Worm (Caenorhabditis elegans): ENCODE data around the gene K06G5.1.

Gene K06G5.1

DNA sequence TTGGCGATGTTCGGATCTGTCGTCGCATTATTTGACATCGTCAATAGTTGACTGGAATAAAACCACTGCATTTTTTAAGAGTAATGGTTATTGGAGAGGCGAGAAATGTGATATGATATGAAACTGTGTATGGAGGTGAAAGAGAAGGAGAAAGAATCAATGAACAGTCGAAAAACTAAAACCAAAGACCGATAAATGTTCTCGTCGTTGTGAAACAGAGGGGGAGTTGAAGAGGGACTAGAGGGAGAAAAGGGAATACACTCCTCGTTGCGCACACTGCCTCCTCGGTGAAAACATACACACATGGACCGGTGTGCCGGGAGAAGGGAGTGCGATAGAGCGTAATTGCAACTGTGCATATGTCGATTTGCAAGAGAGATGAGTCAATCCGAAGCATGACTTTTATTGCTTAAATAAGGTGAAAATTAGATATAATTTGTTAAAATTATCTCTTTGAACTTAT lies 45.2 kb upstream of the K06G5.1 start, which contains the start of gene sym-4 (continued):
- TF ChIP-seq dmd-4 (tag; optimal IDR thresholded peaks at IDR 0.05; ENCODE audit: borderline replicate concordance) = no peak
- TF ChIP-seq pat-9 (tag; optimal IDR thresholded peaks at IDR 0.05) = no peak
- TF ChIP-seq pha-2 (tag; optimal IDR thresholded peaks at IDR 0.05) = no peak
- TF ChIP-seq ceh-31 (tag; optimal IDR thresholded peaks at IDR 0.05) = peak; percentile 77
- peak; percentile 34 for TF ChIP-seq ceh-48 (tag; optimal IDR thresholded peaks at IDR 0.05)
- TF ChIP-seq elt-4 (tag; optimal IDR thresholded peaks at IDR 0.05) = no peak
- TF ChIP-seq nfya-1 (tag; optimal IDR thresholded peaks at IDR 0.05) = peak; percentile 77
- no peak for TF ChIP-seq pha-4 (tag; optimal IDR thresholded peaks at IDR 0.05)
- TF ChIP-seq nhr-232 (tag; optimal IDR thresholded peaks at IDR 0.05) = no peak
- TF ChIP-seq sox-4 (tag; optimal IDR thresholded peaks at IDR 0.05) = no peak
- TF ChIP-seq ztf-16 (tag; optimal IDR thresholded peaks at IDR 0.05) = no peak
- peak; percentile 72 for TF ChIP-seq elt-2 (tag; optimal IDR thresholded peaks at IDR 0.05)
- no peak for TF ChIP-seq ceh-2 (tag; optimal IDR thresholded peaks at IDR 0.05)
- peak; percentile 82 for TF ChIP-seq hlh-8 (tag; optimal IDR thresholded peaks at IDR 0.05)
- no peak for TF ChIP-seq ceh-22 (tag; optimal IDR thresholded peaks at IDR 0.05)
- no peak for TF ChIP-seq Y22D7AL.16 (tag; optimal IDR thresholded peaks at IDR 0.05)
- no peak for TF ChIP-seq fkh-10 (GFP tag; optimal IDR thresholded peaks at IDR 0.05)
- TF ChIP-seq ceh-19 (GFP tag; optimal IDR thresholded peaks at IDR 0.05) = no peak
- TF ChIP-seq npax-4 (tag; optimal IDR thresholded peaks at IDR 0.05) = no peak
- TF ChIP-seq tbx-7 (tag; optimal IDR thresholded peaks at IDR 0.05) = no peak
- TF ChIP-seq sdc-2 (tag; optimal IDR thresholded peaks at IDR 0.05) = peak; percentile 79
- TF ChIP-seq che-1 (tag; optimal IDR thresholded peaks at IDR 0.05) = no peak
- no peak for TF ChIP-seq ceh-9 (tag; optimal IDR thresholded peaks at IDR 0.05)
- peak; percentile 75 for TF ChIP-seq hlh-30 (tag; optimal IDR thresholded peaks at IDR 0.05; ENCODE audit: insufficient read depth)
- no peak for TF ChIP-seq odd-2 (tag; optimal IDR thresholded peaks at IDR 0.05)
- TF ChIP-seq ref-2 (tag; optimal IDR thresholded peaks at IDR 0.05) = peak; percentile 59
- TF ChIP-seq pros-1 (tag; optimal IDR thresholded peaks at IDR 0.05) = peak; percentile 12
- TF ChIP-seq unc-3 (GFP tag; conservative IDR thresholded peaks at IDR 0.05) = no peak
- TF ChIP-seq unc-3 (tag; optimal IDR thresholded peaks at IDR 0.05) = no peak
- TF ChIP-seq lim-6 (tag; optimal IDR thresholded peaks at IDR 0.05) = no peak
- peak; percentile 42 for TF ChIP-seq rnt-1 (tag; optimal IDR thresholded peaks at IDR 0.05)
- peak; percentile 53 for TF ChIP-seq K09A11.1 (tag; optimal IDR thresholded peaks at IDR 0.05; ENCODE audit: insufficient read depth)
- 0 out of 2 replicates have a peak, but pooled peaks have one; percentile 50 for TF ChIP-seq ceh-45 (GFP tag; IDR thresholded peaks at IDR 0.05)
- no peak for TF ChIP-seq hlh-13 (GFP tag; optimal IDR thresholded peaks at IDR 0.05)
- no peak for TF ChIP-seq ttx-3 (tag; optimal IDR thresholded peaks at IDR 0.05)

DNA sequence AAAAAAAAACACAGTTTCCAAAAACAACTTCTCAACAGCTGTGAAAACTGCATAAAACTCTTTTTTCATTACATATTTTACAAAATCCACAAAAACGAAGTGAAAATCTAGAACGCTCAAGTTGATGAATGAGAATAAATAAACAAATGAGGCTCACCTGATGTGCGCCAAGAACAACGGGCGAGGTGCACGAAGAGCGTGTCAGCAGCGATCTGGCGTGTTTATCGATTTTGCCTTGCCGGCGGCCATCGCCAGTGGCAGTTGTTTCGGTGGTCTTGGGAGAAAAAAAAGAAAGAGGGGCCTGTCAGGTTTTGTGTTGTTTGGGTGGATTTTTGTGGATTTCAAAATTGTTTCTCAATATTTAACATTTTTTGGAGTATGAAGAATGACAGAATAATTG lies 40.9 kb upstream of the K06G5.1 start, which contains the start of gene idhb-1:
TSS of gene idhb-1 (minus strand) at position 214 of the 400 bp plus-strand sequence.
- TF ChIP-seq lin-11 (tag; optimal IDR thresholded peaks at IDR 0.05) (no peak), unc-3 (GFP tag; conservative IDR thresholded peaks at IDR 0.05) (no peak), unc-3 (tag; optimal IDR thresholded peaks at IDR 0.05) (no peak), dve-1 (tag; optimal IDR thresholded peaks at IDR 0.05) (peak; percentile 39), K02D7.2 (tag; optimal IDR thresholded peaks at IDR 0.05) (no peak), ama-1 (optimal IDR thresholded peaks at IDR 0.05) (no peak), ceh-24 (tag; optimal IDR thresholded peaks at IDR 0.05) (no peak), eyg-1 (tag; optimal IDR thresholded peaks at IDR 0.05) (no peak), rnt-1 (tag; optimal IDR thresholded peaks at IDR 0.05) (no peak), hlh-6 (tag; optimal IDR thresholded peaks at IDR 0.05) (no peak), unc-42 (tag; optimal IDR thresholded peaks at IDR 0.05) (no peak), dmd-4 (tag; optimal IDR thresholded peaks at IDR 0.05; ENCODE audit: borderline replicate concordance) (no peak), F13H6.1 (tag; optimal IDR thresholded peaks at IDR 0.05) (no peak), ceh-48 (tag; optimal IDR thresholded peaks at IDR 0.05) (peak; percentile 83), ceh-2 (tag; optimal IDR thresholded peaks at IDR 0.05) (no peak), lim-6 (tag; optimal IDR thresholded peaks at IDR 0.05) (no peak), nhr-11 (tag; optimal IDR thresholded peaks at IDR 0.05) (no peak), C38D4.7 (GFP tag; optimal IDR thresholded peaks at IDR 0.05) (no peak), npax-4 (tag; optimal IDR thresholded peaks at IDR 0.05) (no peak), gmeb-2 (tag; optimal IDR thresholded peaks at IDR 0.05) (no peak), ceh-22 (tag; optimal IDR thresholded peaks at IDR 0.05) (no peak), che-1 (tag; optimal IDR thresholded peaks at IDR 0.05) (no peak), ref-2 (tag; optimal IDR thresholded peaks at IDR 0.05) (no peak), Y22D7AL.16 (tag; optimal IDR thresholded peaks at IDR 0.05) (no peak), tbx-2 (tag; optimal IDR thresholded peaks at IDR 0.05) (peak; percentile 54), elt-4 (tag; optimal IDR thresholded peaks at IDR 0.05) (no peak), nfya-1 (tag; optimal IDR thresholded peaks at IDR 0.05) (peak; percentile 67), ceh-14 (tag; optimal IDR thresholded peaks at IDR 0.05) (no peak), ceh-9 (tag; optimal IDR thresholded peaks at IDR 0.05) (no peak), ahr-1 (tag; optimal IDR thresholded peaks at IDR 0.05) (no peak), sdc-2 (tag; optimal IDR thresholded peaks at IDR 0.05) (peak; percentile 54), hlh-30 (tag; optimal IDR thresholded peaks at IDR 0.05; ENCODE audit: insufficient read depth) (peak; percentile 37)
